Fruit fly (Drosophila melanogaster) whole organism, adult: ENCODE measurements around the gene CG42656.
A peak's percentile ranks its signal among the peaks of the same experiment; 100 is the strongest.

ENCODE experiments used
- CG11617 ChIP-seq: fragments of 200-800 bp; sonication (Bioruptor generic); optimal IDR thresholded peaks from 2 replicates; lab custom pipeline; 2017; ENCODE audit warnings: mild to moderate bottlenecking, missing biosample characterization, missing genetic modification reagents, missing genetic modification characterization
- CG12768 ChIP-seq: fragments of 200-800 bp; sonication (Bioruptor generic); optimal IDR thresholded peaks from 2 replicates; lab custom pipeline; 2017; ENCODE audit warnings: missing biosample characterization, missing genetic modification characterization, mild to moderate bottlenecking, moderate library complexity, missing genetic modification reagents
- CG1620 ChIP-seq: fragments of 200-800 bp; sonication (Bioruptor generic); optimal IDR thresholded peaks from 2 replicates; lab custom pipeline; 2016; ENCODE audit warnings: missing biosample characterization, missing genetic modification characterization
- CG5204 ChIP-seq: fragments of 200-800 bp; sonication (Bioruptor generic); optimal IDR thresholded peaks from 2 replicates; lab custom pipeline; 2016; ENCODE audit warnings: missing biosample characterization, missing genetic modification characterization
- CG7045 ChIP-seq: fragments of 200-800 bp; sonication (Bioruptor generic); optimal IDR thresholded peaks from 2 replicates; lab custom pipeline; 2017; ENCODE audit warnings: missing biosample characterization, mild to moderate bottlenecking, missing genetic modification characterization
- Clk ChIP-seq: fragments of 200-800 bp; sonication (Bioruptor generic); optimal IDR thresholded peaks from 2 replicates; lab custom pipeline; 2017; ENCODE audit warnings: missing biosample characterization, missing genetic modification characterization
- bab1 ChIP-seq: fragments of 200-800 bp; sonication (Bioruptor generic); optimal IDR thresholded peaks from 3 replicates; lab custom pipeline; 2019; ENCODE audit warnings: missing biosample characterization, mild to moderate bottlenecking, missing genetic modification characterization, moderate library complexity
- cic ChIP-seq: fragments of 200-800 bp; sonication (Bioruptor generic); optimal IDR thresholded peaks from 2 replicates; lab custom pipeline; 2017; ENCODE audit warnings: missing biosample characterization, mild to moderate bottlenecking, missing genetic modification characterization, moderate library complexity
- kay ChIP-seq: fragments of 200-800 bp; sonication (Bioruptor generic); peaks from one replicate; lab custom pipeline; 2016; ENCODE audit warnings: missing biosample characterization, missing genetic modification characterization, borderline replicate concordance
- ovo ChIP-seq: fragments of 200-800 bp; sonication (Bioruptor generic); optimal IDR thresholded peaks from 2 replicates; lab custom pipeline; 2016; ENCODE audit warnings: missing biosample characterization, missing genetic modification characterization
- tj ChIP-seq: fragments of 200-800 bp; sonication (Bioruptor generic); optimal IDR thresholded peaks from 3 replicates; lab custom pipeline; 2017; ENCODE audit warnings: missing biosample characterization, mild to moderate bottlenecking, missing genetic modification characterization, moderate library complexity

DNA sequence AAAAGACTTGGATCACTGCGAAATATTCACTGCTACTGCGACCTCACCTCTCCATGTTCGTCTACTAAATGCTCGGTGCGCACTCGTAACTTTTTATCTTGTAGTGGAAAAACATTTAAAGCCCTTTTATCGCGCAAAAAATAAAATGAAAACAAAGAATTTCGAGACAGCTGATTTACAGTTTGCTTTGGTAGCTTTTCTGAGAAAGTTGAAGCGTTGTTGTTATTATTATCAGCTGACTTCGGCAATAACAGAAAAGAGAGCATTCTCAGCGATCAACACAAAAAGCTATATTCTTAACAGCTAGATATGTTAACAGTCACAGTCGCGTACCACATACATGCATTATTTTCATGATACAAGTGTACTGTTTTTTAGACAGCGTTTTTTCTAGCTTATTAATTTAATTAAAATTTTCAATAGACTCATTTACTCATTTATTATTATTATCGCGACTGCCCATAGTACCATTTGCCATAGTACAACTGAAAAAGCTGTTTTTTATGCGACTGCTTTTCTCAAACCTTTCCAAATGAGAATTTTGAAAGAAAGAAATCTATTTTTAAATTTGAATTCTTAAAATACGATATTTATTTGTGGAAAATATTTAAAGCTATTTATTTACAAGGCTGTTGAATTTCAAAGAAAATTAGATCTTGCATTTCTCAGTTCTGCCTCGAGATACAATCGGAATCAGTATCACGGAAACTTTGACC lies 48.2 kb upstream of the CG42656 start, which contains the start of the genes alpha-Est3 and alpha-Est2:
- TF ChIP-seq kay (GFP tag; lab: Kevin White, UChicago) (peak; percentile 78), CG12768 (GFP tag; lab: Kevin White, UChicago) (no peak), Clk (no peak), tj (peak; percentile 27), CG7045 (GFP tag; lab: Kevin White, UChicago) (no peak), CG5204 (GFP tag; lab: Kevin White, UChicago) (no peak), cic (GFP tag; lab: Kevin White, UChicago) (peak; percentile 25), CG11617 (no peak), ovo (GFP tag; lab: Kevin White, UChicago) (no peak), CG1620 (no peak), bab1 (GFP tag; lab: Kevin White, UChicago) (peak; percentile 26)
